Fruit fly (Drosophila melanogaster) whole organism, embryonic: ENCODE results near the gene CG6972.

Experiments
- Atf3 ChIP-seq: fragments of 200-800 bp; sonication (Bioruptor generic); optimal IDR thresholded peaks from 3 replicates; lab custom pipeline; 2016; ENCODE audit warnings: missing biosample characterization, missing genetic modification characterization
- CG10267 ChIP-seq: fragments of 200-800 bp; sonication (Bioruptor generic); optimal IDR thresholded peaks from 2 replicates; lab custom pipeline; 2018; ENCODE audit warnings: missing biosample characterization, mild to moderate bottlenecking, missing genetic modification characterization, moderate library complexity
- CG10959 ChIP-seq: fragments of 200-800 bp; sonication (Bioruptor generic); IDR thresholded peaks from 2 replicates; pipeline ENCODE4 v1.3.6; 2022; ENCODE audit warnings: missing biosample characterization, missing genetic modification characterization
- CG11456 ChIP-seq: fragments of 200-800 bp; sonication (Bioruptor generic); IDR thresholded peaks from 3 replicates; pipeline ENCODE4 v1.3.6; 2022; ENCODE audit warnings: missing biosample characterization, missing genetic modification characterization
- CG12104 ChIP-seq: fragments of 200-800 bp; sonication (Bioruptor generic); optimal IDR thresholded peaks from 3 replicates; lab custom pipeline; 2016; ENCODE audit warnings: missing biosample characterization, missing genetic modification characterization
- CG12236 ChIP-seq: fragments of 200-800 bp; sonication (Bioruptor generic); optimal IDR thresholded peaks from 2 replicates; lab custom pipeline; 2016; ENCODE audit warnings: missing biosample characterization, missing genetic modification characterization
- CG14050 ChIP-seq: fragments of 200-800 bp; sonication (Bioruptor generic); IDR thresholded peaks from 3 replicates; pipeline ENCODE4 v1.3.6; 2022; ENCODE audit warnings: missing biosample characterization, missing genetic modification characterization
- CG1529 ChIP-seq: fragments of 200-800 bp; sonication (Bioruptor generic); optimal IDR thresholded peaks from 3 replicates; lab custom pipeline; 2018; ENCODE audit warnings: missing biosample characterization, missing genetic modification characterization
- CG2199 ChIP-seq: fragments of 200-800 bp; sonication (Bioruptor generic); IDR thresholded peaks from 3 replicates; pipeline ENCODE4 v1.3.6; 2022; ENCODE audit warnings: missing biosample characterization, missing genetic modification characterization
- CG2712 ChIP-seq: fragments of 200-800 bp; optimal IDR thresholded peaks from 3 replicates; lab custom pipeline; 2019; ENCODE audit warnings: missing biosample characterization, mild to moderate bottlenecking, missing genetic modification characterization, moderate library complexity
- CG31388 ChIP-seq: fragments of 200-800 bp; sonication (Bioruptor generic); optimal IDR thresholded peaks from 2 replicates; lab custom pipeline; 2016; ENCODE audit warnings: missing biosample characterization, missing genetic modification characterization
- CG3995 ChIP-seq: fragments of 200-800 bp; sonication (Bioruptor generic); optimal IDR thresholded peaks from 3 replicates; lab custom pipeline; 2016; ENCODE audit warnings: missing biosample characterization, missing genetic modification characterization
- CG4730 ChIP-seq: fragments of 200-800 bp; sonication (Bioruptor generic); IDR thresholded peaks from 2 replicates; pipeline ENCODE4 v1.3.6; 2022; ENCODE audit warnings: missing biosample characterization, missing genetic modification characterization
- CG6272 ChIP-seq: fragments of 200-800 bp; sonication (Bioruptor generic); IDR thresholded peaks from 2 replicates; pipeline ENCODE4 v1.3.6; 2022; ENCODE audit warnings: missing biosample characterization, missing genetic modification characterization
- CG7556 ChIP-seq: fragments of 200-800 bp; sonication (Bioruptor generic); optimal IDR thresholded peaks from 2 replicates; lab custom pipeline; 2017; ENCODE audit warnings: missing biosample characterization, mild to moderate bottlenecking, missing genetic modification characterization
- CG9437 ChIP-seq: fragments of 200-800 bp; sonication (Bioruptor generic); optimal IDR thresholded peaks from 2 replicates; lab custom pipeline; 2018; ENCODE audit warnings: missing biosample characterization, mild to moderate bottlenecking, missing genetic modification characterization
- CG9932 ChIP-seq: fragments of 200-800 bp; sonication (Bioruptor generic); IDR thresholded peaks from 2 replicates; pipeline ENCODE4 v1.3.6; 2022; ENCODE audit warnings: missing biosample characterization, missing genetic modification characterization
- HmgD ChIP-seq: fragments of 200-800 bp; sonication (Bioruptor generic); optimal IDR thresholded peaks from 3 replicates; lab custom pipeline; 2016; ENCODE audit warnings: missing biosample characterization, missing genetic modification characterization
- Lhr ChIP-seq: fragments of 200-800 bp; sonication (Bioruptor generic); optimal IDR thresholded peaks from 3 replicates; lab custom pipeline; 2017; ENCODE audit warnings: mild to moderate bottlenecking, missing biosample characterization, missing genetic modification reagents, missing genetic modification characterization
- Max ChIP-seq: fragments of 200-800 bp; sonication (Bioruptor generic); optimal IDR thresholded peaks from 2 replicates; lab custom pipeline; 2016; ENCODE audit warnings: missing biosample characterization, mild to moderate bottlenecking, missing genetic modification characterization
- Rx ChIP-seq: fragments of 200-800 bp; sonication (Bioruptor generic); IDR thresholded peaks from 2 replicates; pipeline ENCODE4 v1.3.6; 2022; ENCODE audit warnings: missing biosample characterization, missing genetic modification characterization
- Side ChIP-seq: fragments of 200-800 bp; sonication (Bioruptor generic); optimal IDR thresholded peaks from 2 replicates; lab custom pipeline; 2016; ENCODE audit warnings: missing biosample characterization, missing genetic modification characterization
- Sin3A ChIP-seq: fragments of >200 bp; optimal IDR thresholded peaks from 2 replicates; lab custom pipeline; 2018
- Spps ChIP-seq: fragments of 200-800 bp; sonication (Bioruptor generic); optimal IDR thresholded peaks from 2 replicates; lab custom pipeline; 2018; ENCODE audit warnings: missing biosample characterization, mild to moderate bottlenecking, missing genetic modification characterization
- Sry-δ ChIP-seq: fragments of 200-800 bp; sonication (Bioruptor generic); optimal IDR thresholded peaks from 2 replicates; lab custom pipeline; 2016; ENCODE audit warnings: missing biosample characterization, missing genetic modification characterization
- Stat92E ChIP-seq, 3 experiments: fragments of >200 bp in 2 of 3; fragments of 200-800 bp in 1 of 3; sonication (Bioruptor generic) in 1 of 3; optimal IDR thresholded peaks; 2 replicates each; lab custom pipeline; 2017 to 2019; ENCODE audit warnings: missing biosample characterization in 3 of 3, missing genetic modification characterization in 3 of 3, mild to moderate bottlenecking in 1 of 3, moderate library complexity in 1 of 3
- Xbp1 ChIP-seq: fragments of 200-800 bp; sonication (Bioruptor generic); optimal IDR thresholded peaks from 3 replicates; lab custom pipeline; 2016; ENCODE audit warnings: missing biosample characterization, mild to moderate bottlenecking, missing genetic modification characterization
- abd-A ChIP-seq: fragments of 200-800 bp; sonication (Bioruptor generic); optimal IDR thresholded peaks from 3 replicates; lab custom pipeline; 2019; ENCODE audit warnings: missing biosample characterization, mild to moderate bottlenecking, missing genetic modification characterization, moderate library complexity
- br ChIP-seq: fragments of >200 bp; optimal IDR thresholded peaks from 2 replicates; lab custom pipeline; 2017
- btn ChIP-seq: fragments of 200-800 bp; sonication (Bioruptor generic); optimal IDR thresholded peaks from 2 replicates; lab custom pipeline; 2016; ENCODE audit warnings: missing biosample characterization, missing genetic modification characterization
- fd96Cb ChIP-seq: fragments of 200-800 bp; sonication (Bioruptor generic); optimal IDR thresholded peaks from 2 replicates; lab custom pipeline; 2018; ENCODE audit warnings: missing biosample characterization, mild to moderate bottlenecking, missing genetic modification characterization, moderate library complexity
- gfzf ChIP-seq: fragments of 200-800 bp; sonication (Bioruptor generic); optimal IDR thresholded peaks from 2 replicates; lab custom pipeline; 2016; ENCODE audit warnings: missing biosample characterization, mild to moderate bottlenecking, missing genetic modification characterization, moderate library complexity
- jing ChIP-seq: fragments of 200-800 bp; sonication (Bioruptor generic); optimal IDR thresholded peaks from 2 replicates; lab custom pipeline; 2018; ENCODE audit warnings: missing biosample characterization, mild to moderate bottlenecking, missing genetic modification characterization
- kni ChIP-seq: fragments of 200-800 bp; sonication (Bioruptor generic); optimal IDR thresholded peaks from 3 replicates; lab custom pipeline; 2017; ENCODE audit warnings: mild to moderate bottlenecking, missing biosample characterization, missing genetic modification reagents, missing genetic modification characterization
- lilli ChIP-seq: fragments of 200-800 bp; sonication (Bioruptor generic); optimal IDR thresholded peaks from 3 replicates; lab custom pipeline; 2016; ENCODE audit warnings: missing biosample characterization, missing genetic modification characterization
- nerfin-2 ChIP-seq: fragments of 200-800 bp; sonication (Bioruptor generic); IDR thresholded peaks from 2 replicates; pipeline ENCODE4 v1.3.6; 2022; ENCODE audit warnings: missing biosample characterization, missing genetic modification characterization; ENCODE audit not compliant: partially characterized antibody
- peb ChIP-seq: fragments of 200-800 bp; sonication (Bioruptor generic); IDR thresholded peaks from 2 replicates; pipeline ENCODE4 v1.3.6; 2022; ENCODE audit warnings: missing biosample characterization, missing genetic modification characterization
- pnt ChIP-seq: fragments of 200-800 bp; sonication (Bioruptor generic); optimal IDR thresholded peaks from 3 replicates; lab custom pipeline; 2016; ENCODE audit warnings: missing biosample characterization, missing genetic modification characterization
- run ChIP-seq: fragments of 200-800 bp; sonication (Bioruptor generic); optimal IDR thresholded peaks from 3 replicates; lab custom pipeline; 2018; ENCODE audit warnings: missing biosample characterization, mild to moderate bottlenecking, missing genetic modification characterization
- scrt ChIP-seq: fragments of 200-800 bp; sonication (Bioruptor generic); optimal IDR thresholded peaks from 2 replicates; lab custom pipeline; 2018; ENCODE audit warnings: missing biosample characterization, mild to moderate bottlenecking, missing genetic modification characterization, moderate library complexity
- sens-2 ChIP-seq: fragments of 200-800 bp; sonication (Bioruptor generic); IDR thresholded peaks from 2 replicates; pipeline ENCODE4 v1.3.6; 2022; ENCODE audit warnings: missing biosample characterization, missing genetic modification characterization
- seq ChIP-seq: fragments of 200-800 bp; sonication (Bioruptor generic); IDR thresholded peaks from 2 replicates; pipeline ENCODE4 v1.3.6; 2022; ENCODE audit warnings: missing biosample characterization, missing genetic modification characterization
- sim ChIP-seq: fragments of 200-800 bp; sonication (Bioruptor generic); IDR thresholded peaks from 2 replicates; pipeline ENCODE4 v1.3.6; 2022; ENCODE audit warnings: missing biosample characterization, missing genetic modification characterization
- sna ChIP-seq: fragments of 200-800 bp; sonication (Bioruptor generic); IDR thresholded peaks from 2 replicates; pipeline ENCODE4 v1.3.6; 2022; ENCODE audit warnings: missing biosample characterization, missing genetic modification characterization; ENCODE audit not compliant: partially characterized antibody
- tap ChIP-seq: fragments of 200-800 bp; optimal IDR thresholded peaks from 3 replicates; lab custom pipeline; 2019; ENCODE audit warnings: missing biosample characterization, mild to moderate bottlenecking, missing genetic modification characterization, moderate library complexity
- tll ChIP-seq, 2 experiments: fragments of 200-800 bp in 1 of 2; fragments of >200 bp in 1 of 2; sonication (Bioruptor generic) in 1 of 2; optimal IDR thresholded peaks; 2 replicates each; lab custom pipeline; 2017 to 2019; ENCODE audit warnings: missing biosample characterization in 2 of 2, missing genetic modification characterization in 2 of 2, mild to moderate bottlenecking in 1 of 2, moderate library complexity in 1 of 2
- trem ChIP-seq: fragments of 200-800 bp; optimal IDR thresholded peaks from 3 replicates; lab custom pipeline; 2019; ENCODE audit warnings: missing biosample characterization, mild to moderate bottlenecking, missing genetic modification characterization, moderate library complexity
- ttk ChIP-seq: fragments of 200-800 bp; sonication (Bioruptor generic); IDR thresholded peaks from 2 replicates; pipeline ENCODE4 v2.1.2; 2022; ENCODE audit warnings: missing biosample characterization, missing genetic modification characterization
- yki ChIP-seq: fragments of >200 bp; optimal IDR thresholded peaks from 3 replicates; lab custom pipeline; 2018
- zen2 ChIP-seq: fragments of 200-800 bp; sonication (Bioruptor generic); IDR thresholded peaks from 3 replicates; pipeline ENCODE4 v1.3.6; 2022; ENCODE audit warnings: missing biosample characterization, missing genetic modification characterization; ENCODE audit not compliant: partially characterized antibody

The CG6972 gene

dm6 chr3R:22724149-22724973, 22.6 kb downstream of the CG6972 start, which contains the start of gene Irp-1A (continued):
- peak; percentile 16 for TF ChIP-seq gfzf (GFP tag; lab: Kevin White, UChicago)
- no peak for TF ChIP-seq CG2199 (GFP tag; lab: Robert Waterston, UW)
- TF ChIP-seq CG9932 (GFP tag; lab: Robert Waterston, UW), result peak; percentile 84
- TF ChIP-seq CG4730 (GFP tag; lab: Robert Waterston, UW), result peak; percentile 70
- TF ChIP-seq CG1529 (GFP tag; lab: Kevin White, UChicago), result peak; percentile 9
- no peak for TF ChIP-seq Stat92E (GFP tag; optimal IDR thresholded peaks at IDR 0.05; lab: Kevin White, UChicago)
- no peak for TF ChIP-seq btn
- no peak for TF ChIP-seq kni (GFP tag; lab: Kevin White, UChicago)
- no peak for TF ChIP-seq abd-A (tag; lab: Kevin White, UChicago)
- no peak for TF ChIP-seq CG10959
- no peak for TF ChIP-seq tll (GFP tag; optimal IDR thresholded peaks at IDR 0.05; lab: Kevin White, UChicago)
- no peak for TF ChIP-seq pnt (GFP tag; lab: Kevin White, UChicago)
- peak; percentile 61 for TF ChIP-seq CG3995
- no peak for TF ChIP-seq Rx (GFP tag; lab: Robert Waterston, UW)
- TF ChIP-seq CG7556 (GFP tag; lab: Kevin White, UChicago), result peak; percentile 77
- no peak for TF ChIP-seq seq (GFP tag; lab: Robert Waterston, UW)
- no peak for TF ChIP-seq HmgD (GFP tag; lab: Kevin White, UChicago)
- TF ChIP-seq Atf3 (GFP tag; lab: Kevin White, UChicago), result no peak
- TF ChIP-seq CG14050 (GFP tag; lab: Robert Waterston, UW), result peak; percentile 36; the same call in 1 of the 3 replicates
- TF ChIP-seq CG6272 (GFP tag; lab: Robert Waterston, UW), result peak; percentile 61
- peak; percentile 8; the same call in 1 of the 2 replicates for TF ChIP-seq sim
- peak; percentile 32; the same call in 1 of the 2 replicates for TF ChIP-seq peb (GFP tag; lab: Robert Waterston, UW)
- peak; percentile 37 for TF ChIP-seq scrt (GFP tag; lab: Kevin White, UChicago)
- TF ChIP-seq CG2712 (tag; lab: Kevin White, UChicago), result peak; percentile 85
- TF ChIP-seq nerfin-2 (GFP tag; lab: Robert Waterston, UW), result peak; percentile 49
- TF ChIP-seq Max (GFP tag; lab: Kevin White, UChicago), result peak; percentile 56
- no peak for TF ChIP-seq yki (lab: Kevin White, UChicago)
- TF ChIP-seq Sry-δ (GFP tag; lab: Kevin White, UChicago), result peak; percentile 91
- peak; percentile 2 for TF ChIP-seq Sin3A (lab: Kevin White, UChicago)
- TF ChIP-seq run (tag; lab: Kevin White, UChicago), result peak; percentile 67
- peak; percentile 68 for TF ChIP-seq CG9437 (GFP tag; lab: Kevin White, UChicago)
- TF ChIP-seq tap (tag; lab: Kevin White, UChicago), result peak; percentile 77
- no peak for TF ChIP-seq Side (GFP tag; lab: Kevin White, UChicago)
- peak; percentile 73; the same call in 2 of the 3 replicates for TF ChIP-seq CG11456 (GFP tag; lab: Robert Waterston, UW)
- TF ChIP-seq sna (GFP tag; lab: Robert Waterston, UW), result peak; percentile 78
- TF ChIP-seq jing, result no peak
- no peak for TF ChIP-seq br (lab: Kevin White, UChicago)
- peak; percentile 73 for TF ChIP-seq lilli (GFP tag; lab: Kevin White, UChicago)
- peak; percentile 80 for TF ChIP-seq trem (tag; lab: Kevin White, UChicago)
- peak; percentile 31 for TF ChIP-seq CG31388 (GFP tag; lab: Kevin White, UChicago)
- TF ChIP-seq fd96Cb, result peak; percentile 69
- TF ChIP-seq CG12236 (GFP tag; lab: Kevin White, UChicago), result no peak
- peak; percentile 47 for TF ChIP-seq Lhr (GFP tag; lab: Kevin White, UChicago)
- TF ChIP-seq CG12104 (GFP tag; lab: Kevin White, UChicago), result peak; percentile 40
- TF ChIP-seq zen2, result peak; percentile 71
- TF ChIP-seq CG10267 (tag; lab: Kevin White, UChicago), result peak; percentile 81
- no peak for TF ChIP-seq sens-2 (GFP tag; lab: Robert Waterston, UW)
- TF ChIP-seq Spps (tag; lab: Kevin White, UChicago), result peak; percentile 62
- peak; percentile 75 for TF ChIP-seq Xbp1 (GFP tag; lab: Kevin White, UChicago)
- peak; percentile 74 for TF ChIP-seq ttk (GFP tag; lab: Robert Waterston, UW)
